Worm (Caenorhabditis elegans): ENCODE measurements around the gene C48B4.13.

- TF ChIP-seq elt-4 (tag; optimal IDR thresholded peaks at IDR 0.05) (no peak), nfya-1 (tag; optimal IDR thresholded peaks at IDR 0.05) (peak; percentile 55), lin-11 (tag; optimal IDR thresholded peaks at IDR 0.05) (no peak), pros-1 (tag; optimal IDR thresholded peaks at IDR 0.05) (no peak)
Measured at ce11 chrIII:9616426-9616825, 47.9 kb downstream of the C48B4.13 start, which contains the start of gene hcp-3.

Data from whole organism, late embryonic.